Worm (Caenorhabditis elegans) whole organism, late embryonic: Measurements from ENCODE around the gene fbxa-43.

Experiments
- C08G9.2 ChIP-seq: sonication (generic microtip); optimal IDR thresholded peaks from 2 replicates; lab custom pipeline; 2016; ENCODE audit warnings: mild to moderate bottlenecking, missing genetic modification characterization, moderate library complexity, missing compliant biosample characterization
- C38D4.7 ChIP-seq: fragments of 200-800 bp; sonication (Bioruptor generic); optimal IDR thresholded peaks from 2 replicates; lab custom pipeline; 2018; ENCODE audit warnings: mild to moderate bottlenecking, missing genetic modification characterization, moderate library complexity, missing compliant biosample characterization
- K02D7.2 ChIP-seq: sonication (generic microtip); optimal IDR thresholded peaks from 2 replicates; lab custom pipeline; 2017; ENCODE audit warnings: mild to moderate bottlenecking, missing genetic modification characterization, missing compliant biosample characterization
- K09A11.1 ChIP-seq: sonication (generic microtip); optimal IDR thresholded peaks from 2 replicates; lab custom pipeline; 2017; ENCODE audit warnings: antibody characterized with exemption, mild to moderate bottlenecking, missing genetic modification characterization, missing compliant biosample characterization; ENCODE audit not compliant: insufficient read depth
- Y22D7AL.16 ChIP-seq: sonication (generic microtip); optimal IDR thresholded peaks from 2 replicates; lab custom pipeline; 2016; ENCODE audit warnings: missing genetic modification characterization, missing compliant biosample characterization
- ceh-14 ChIP-seq: sonication (generic microtip); optimal IDR thresholded peaks from 2 replicates; lab custom pipeline; 2016; ENCODE audit warnings: missing genotype, missing genetic modification characterization, missing compliant biosample characterization
- ceh-2 ChIP-seq: sonication (generic microtip); optimal IDR thresholded peaks from 2 replicates; lab custom pipeline; 2016; ENCODE audit warnings: missing genotype, missing genetic modification characterization, missing compliant biosample characterization
- ceh-22 ChIP-seq: sonication (generic microtip); optimal IDR thresholded peaks from 2 replicates; lab custom pipeline; 2017; ENCODE audit warnings: missing biosample characterization, missing genetic modification characterization
- ceh-24 ChIP-seq: sonication (generic microtip); optimal IDR thresholded peaks from 2 replicates; lab custom pipeline; 2016; ENCODE audit warnings: mild to moderate bottlenecking, missing genetic modification characterization, missing compliant biosample characterization
- ceh-31 ChIP-seq: sonication (generic microtip); optimal IDR thresholded peaks from 2 replicates; lab custom pipeline; 2016; ENCODE audit warnings: missing genetic modification characterization, missing compliant biosample characterization
- ceh-45 ChIP-seq: fragments of 200-800 bp; sonication (Bioruptor generic); IDR thresholded peaks from 2 replicates; pipeline ENCODE4 v1.3.6; 2022; ENCODE audit warnings: missing genetic modification reagents, missing genetic modification characterization, missing compliant biosample characterization
- ceh-48 ChIP-seq: sonication (generic microtip); optimal IDR thresholded peaks from 2 replicates; lab custom pipeline; 2016; ENCODE audit warnings: missing genetic modification characterization, inconsistent platforms, missing compliant biosample characterization
- ceh-6 ChIP-seq: fragments of 200-800 bp; sonication (Bioruptor generic); optimal IDR thresholded peaks from 2 replicates; lab custom pipeline; 2018; ENCODE audit warnings: mild to moderate bottlenecking, missing genetic modification characterization, missing compliant biosample characterization
- che-1 ChIP-seq: sonication (generic microtip); optimal IDR thresholded peaks from 2 replicates; lab custom pipeline; 2016; ENCODE audit warnings: mild to moderate bottlenecking, missing genetic modification characterization, missing compliant biosample characterization
- dmd-4 ChIP-seq: sonication (generic microtip); optimal IDR thresholded peaks from 2 replicates; lab custom pipeline; 2016; ENCODE audit warnings: borderline replicate concordance, missing genetic modification characterization, missing compliant biosample characterization
- elt-2 ChIP-seq: sonication (generic microtip); optimal IDR thresholded peaks from 2 replicates; lab custom pipeline; 2016; ENCODE audit warnings: missing genetic modification reagents, missing genetic modification characterization, missing compliant biosample characterization
- ets-4 ChIP-seq: sonication (generic microtip); optimal IDR thresholded peaks from 2 replicates; lab custom pipeline; 2016; ENCODE audit warnings: missing genetic modification characterization, missing compliant biosample characterization
- eyg-1 ChIP-seq: sonication (generic microtip); optimal IDR thresholded peaks from 2 replicates; lab custom pipeline; 2016; ENCODE audit warnings: missing genotype, missing genetic modification characterization, missing compliant biosample characterization
- fkh-10 ChIP-seq: fragments of 150-350 bp; optimal IDR thresholded peaks from 2 replicates; lab custom pipeline; 2014; ENCODE audit warnings: missing biosample characterization, missing genetic modification reagents, missing genetic modification characterization
- gmeb-2 ChIP-seq: sonication (generic microtip); optimal IDR thresholded peaks from 2 replicates; lab custom pipeline; 2016; ENCODE audit warnings: missing genetic modification characterization, inconsistent platforms, missing compliant biosample characterization
- hlh-15 ChIP-seq: sonication (generic microtip); optimal IDR thresholded peaks from 2 replicates; lab custom pipeline; 2016; ENCODE audit warnings: missing genetic modification characterization, missing compliant biosample characterization
- hlh-6 ChIP-seq: sonication (generic microtip); optimal IDR thresholded peaks from 2 replicates; lab custom pipeline; 2016; ENCODE audit warnings: missing genotype, missing genetic modification characterization, missing compliant biosample characterization
- hlh-8 ChIP-seq: sonication (generic microtip); optimal IDR thresholded peaks from 2 replicates; lab custom pipeline; 2016; ENCODE audit warnings: missing genotype, missing genetic modification characterization, missing compliant biosample characterization
- lim-6 ChIP-seq: sonication (generic microtip); optimal IDR thresholded peaks from 2 replicates; lab custom pipeline; 2016; ENCODE audit warnings: missing genetic modification characterization, missing compliant biosample characterization
- madf-2 ChIP-seq: sonication (generic microtip); optimal IDR thresholded peaks from 2 replicates; lab custom pipeline; 2017; ENCODE audit warnings: missing genetic modification characterization, missing compliant biosample characterization
- mec-3 ChIP-seq: sonication (generic microtip); optimal IDR thresholded peaks from 2 replicates; lab custom pipeline; 2016; ENCODE audit warnings: borderline replicate concordance, missing genetic modification characterization, missing compliant biosample characterization
- nfya-1 ChIP-seq: sonication (generic microtip); optimal IDR thresholded peaks from 2 replicates; lab custom pipeline; 2017; ENCODE audit warnings: missing genetic modification characterization, mild to moderate bottlenecking, missing compliant biosample characterization, antibody characterized with exemption, moderate library complexity
- npax-4 ChIP-seq: sonication (generic microtip); optimal IDR thresholded peaks from 2 replicates; lab custom pipeline; 2016; ENCODE audit warnings: missing genetic modification characterization, missing compliant biosample characterization
- odd-2 ChIP-seq: sonication (generic microtip); optimal IDR thresholded peaks from 2 replicates; lab custom pipeline; 2017; ENCODE audit warnings: antibody characterized with exemption, mild to moderate bottlenecking, missing genetic modification characterization, missing compliant biosample characterization
- pat-9 ChIP-seq: fragments of 200-800 bp; sonication (Bioruptor generic); optimal IDR thresholded peaks from 2 replicates; lab custom pipeline; 2018; ENCODE audit warnings: mild to moderate bottlenecking, missing genetic modification characterization, moderate library complexity, missing compliant biosample characterization
- pha-2 ChIP-seq: sonication (generic microtip); optimal IDR thresholded peaks from 2 replicates; lab custom pipeline; 2017; ENCODE audit warnings: mild to moderate bottlenecking, missing genetic modification characterization, missing compliant biosample characterization
- pha-4 ChIP-seq: fragments of 150-350 bp; optimal IDR thresholded peaks from 2 replicates; lab custom pipeline; 2018; ENCODE audit warnings: missing biosample characterization, missing genetic modification reagents, missing genetic modification characterization
- pqm-1 ChIP-seq: sonication (generic microtip); optimal IDR thresholded peaks from 2 replicates; lab custom pipeline; 2016; ENCODE audit warnings: missing genetic modification characterization, missing compliant biosample characterization
- pros-1 ChIP-seq: fragments of 150-350 bp; optimal IDR thresholded peaks from 2 replicates; lab custom pipeline; 2014; ENCODE audit warnings: missing biosample characterization, missing genetic modification reagents, missing genetic modification characterization
- ref-2 ChIP-seq: sonication (generic microtip); optimal IDR thresholded peaks from 2 replicates; lab custom pipeline; 2016; ENCODE audit warnings: missing genetic modification characterization, missing compliant biosample characterization
- rnt-1 ChIP-seq: sonication (generic microtip); optimal IDR thresholded peaks from 2 replicates; lab custom pipeline; 2016; ENCODE audit warnings: missing genetic modification characterization, missing compliant biosample characterization
- sdc-2 ChIP-seq: sonication (generic microtip); optimal IDR thresholded peaks from 2 replicates; lab custom pipeline; 2016; ENCODE audit warnings: missing genotype, missing genetic modification characterization, missing compliant biosample characterization
- ttx-3 ChIP-seq: sonication (generic microtip); optimal IDR thresholded peaks from 2 replicates; lab custom pipeline; 2016; ENCODE audit warnings: missing genetic modification reagents, missing genetic modification characterization, missing compliant biosample characterization
- unc-42 ChIP-seq: sonication (generic microtip); optimal IDR thresholded peaks from 2 replicates; lab custom pipeline; 2016; ENCODE audit warnings: missing genotype, missing genetic modification characterization, missing compliant biosample characterization
- unc-55 ChIP-seq: sonication (generic microtip); optimal IDR thresholded peaks from 2 replicates; lab custom pipeline; 2017; ENCODE audit warnings: missing biosample characterization, missing genetic modification reagents, missing genetic modification characterization
- ztf-16 ChIP-seq: sonication (generic microtip); optimal IDR thresholded peaks from 2 replicates; lab custom pipeline; 2017; ENCODE audit warnings: missing genetic modification characterization, missing compliant biosample characterization

fbxa-43 gene

ce11 chrIII:2227407-2227806 is 31.4 kb downstream of the fbxa-43 start, which contains the start of gene fbxa-62:
Gene fbxa-62 (plus strand): TSS chrIII:2227707.
- TF ChIP-seq unc-55 (GFP tag; lab: Kevin White, UChicago) (no peak), unc-42 (tag; lab: Kevin White, UChicago) (no peak), eyg-1 (no peak), hlh-6 (tag; lab: Kevin White, UChicago) (no peak), madf-2 (tag; lab: Kevin White, UChicago) (no peak), npax-4 (tag; lab: Kevin White, UChicago) (no peak), pqm-1 (tag; lab: Kevin White, UChicago) (no peak), sdc-2 (tag; lab: Kevin White, UChicago) (no peak), ceh-48 (tag; lab: Kevin White, UChicago) (no peak), pha-4 (tag; lab: Kevin White, UChicago) (no peak), pros-1 (tag; lab: Kevin White, UChicago) (no peak), rnt-1 (tag; lab: Kevin White, UChicago) (no peak), nfya-1 (no peak), odd-2 (tag; lab: Kevin White, UChicago) (no peak), fkh-10 (GFP tag; lab: Kevin White, UChicago) (no peak), che-1 (tag; lab: Kevin White, UChicago) (no peak), ceh-22 (tag; lab: Kevin White, UChicago) (no peak), dmd-4 (no peak), K02D7.2 (tag; lab: Kevin White, UChicago) (no peak)

- TF ChIP-seq C38D4.7 (no peak), elt-2 (tag; lab: Kevin White, UChicago) (peak; percentile 11)
Observed at ce11 chrIII:2224478-2224877, 34.3 kb downstream of the fbxa-43 start, which contains the start of gene fbxa-38. Gene fbxa-38 (plus strand): TSS chrIII:2224672.

DNA sequence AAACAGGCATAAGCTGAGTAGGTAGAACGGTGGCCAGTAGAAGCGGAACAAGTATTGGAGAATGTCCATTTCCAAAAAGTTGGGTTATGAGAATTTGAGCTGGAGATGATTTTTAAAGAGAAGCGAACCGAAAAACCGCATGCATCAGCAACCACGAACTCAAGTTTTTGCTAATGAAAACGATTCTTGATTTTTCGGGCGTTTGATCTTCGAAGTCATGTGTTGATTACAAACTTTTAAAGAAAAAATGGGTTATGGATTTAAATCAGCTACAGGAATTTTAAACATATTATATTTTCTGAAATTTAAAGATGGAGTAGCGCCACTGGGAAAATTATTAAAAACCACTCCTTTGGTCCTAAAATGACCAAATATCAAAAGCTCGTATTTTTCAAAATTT is 34.8 kb downstream of the fbxa-43 start, which contains the start of gene srd-65:
Gene srd-65, minus strand, starts transcription at position 101 of the 400 bp plus-strand sequence.
- TF ChIP-seq hlh-15 (tag; lab: Kevin White, UChicago) (no peak), hlh-8 (tag; lab: Kevin White, UChicago) (no peak), K09A11.1 (tag; lab: Kevin White, UChicago) (no peak), ceh-22 (tag; lab: Kevin White, UChicago) (no peak), unc-55 (GFP tag; lab: Kevin White, UChicago) (no peak), madf-2 (tag; lab: Kevin White, UChicago) (no peak), lim-6 (tag; lab: Kevin White, UChicago) (no peak), ceh-14 (tag; lab: Kevin White, UChicago) (no peak), npax-4 (tag; lab: Kevin White, UChicago) (no peak), ceh-2 (tag; lab: Kevin White, UChicago) (no peak), ceh-6 (no peak), ref-2 (tag; lab: Kevin White, UChicago) (no peak), ets-4 (tag; lab: Kevin White, UChicago) (no peak)

DNA sequence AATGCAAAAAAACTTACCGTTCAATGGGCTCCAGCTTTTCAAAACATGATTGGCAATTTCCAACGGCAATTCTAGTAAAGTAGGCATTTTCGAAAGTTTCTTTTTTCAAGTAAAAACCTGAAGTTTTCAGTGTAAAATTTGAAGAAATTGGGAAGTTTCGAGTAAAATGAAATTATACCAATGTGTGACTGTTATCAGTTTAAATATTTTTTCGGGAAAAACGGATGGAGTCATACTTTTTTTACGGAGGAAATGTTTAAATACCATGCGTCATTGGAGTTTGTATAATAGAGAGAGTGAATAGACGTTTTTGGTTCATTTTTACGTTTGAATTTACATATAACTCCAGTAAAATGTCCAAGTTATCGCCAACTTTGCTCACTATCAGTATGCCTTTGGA is 39.4 kb downstream of the fbxa-43 start, which contains the start of gene fbxa-12:
Gene fbxa-12, plus strand, starts transcription at position 301 of the 400 bp plus-strand sequence.
- TF ChIP-seq K09A11.1 (tag; lab: Kevin White, UChicago) (no peak), unc-55 (GFP tag; lab: Kevin White, UChicago) (no peak), Y22D7AL.16 (tag; lab: Kevin White, UChicago) (no peak), pha-2 (tag; lab: Kevin White, UChicago) (no peak), ceh-24 (tag; lab: Kevin White, UChicago) (no peak), ceh-31 (tag; lab: Kevin White, UChicago) (no peak), hlh-6 (tag; lab: Kevin White, UChicago) (no peak), lim-6 (tag; lab: Kevin White, UChicago) (no peak), nfya-1 (no peak), gmeb-2 (tag; lab: Kevin White, UChicago) (no peak), pat-9 (tag; lab: Kevin White, UChicago) (no peak), ttx-3 (no peak), madf-2 (tag; lab: Kevin White, UChicago) (no peak), mec-3 (no peak), ceh-45 (GFP tag; lab: Robert Waterston, UW) (no peak), C08G9.2 (tag; lab: Kevin White, UChicago) (no peak), ztf-16 (tag; lab: Kevin White, UChicago) (no peak)
